Comparison of ENCODE assay signal across 4 worm cellular contexts in genomic region chrX:1035039-1035598, ce11.
TF ChIP-seq lines count a peak whose summit lies in the region.

Gene stau-1 (minus strand): TSS chrX:1035286.
Gene sec-22 (plus strand): TSS chrX:1035548.

TF ChIP-seq in whole organism, L2 larva, 48 proteins besides CTCF, POLR2A, EP300 and RAD21:
- TF ChIP-seq unc-55 (GFP tag; optimal IDR thresholded peaks at IDR 0.05; lab: Kevin White, UChicago) (peak; percentile 36), fos-1 (tag; optimal IDR thresholded peaks at IDR 0.05; lab: Kevin White, UChicago) (peak; percentile 11), blmp-1 (tag; optimal IDR thresholded peaks at IDR 0.05; lab: Kevin White, UChicago; ENCODE audit: insufficient read depth) (peak; percentile 16), unc-39 (tag; optimal IDR thresholded peaks at IDR 0.05; lab: Kevin White, UChicago) (no peak), ztf-4 (tag; optimal IDR thresholded peaks at IDR 0.05; lab: Kevin White, UChicago) (no peak), zag-1 (tag; optimal IDR thresholded peaks at IDR 0.05; lab: Kevin White, UChicago) (peak; percentile 0), crh-2 (tag; optimal IDR thresholded peaks at IDR 0.05; lab: Kevin White, UChicago) (peak; percentile 76), nhr-23 (tag; optimal IDR thresholded peaks at IDR 0.05; lab: Kevin White, UChicago) (no peak), alr-1 (tag; optimal IDR thresholded peaks at IDR 0.05; lab: Kevin White, UChicago) (no peak), nhr-129 (tag; optimal IDR thresholded peaks at IDR 0.05; lab: Kevin White, UChicago) (peak; percentile 62), elt-1 (tag; optimal IDR thresholded peaks at IDR 0.05; lab: Kevin White, UChicago) (no peak), dmd-4 (tag; optimal IDR thresholded peaks at IDR 0.05; lab: Kevin White, UChicago) (no peak), lin-11 (tag; optimal IDR thresholded peaks at IDR 0.05; lab: Kevin White, UChicago) (no peak), lsy-2 (tag; optimal IDR thresholded peaks at IDR 0.05; lab: Kevin White, UChicago) (peak in 1 of 2 experiments; percentile 45), C34F6.9 (tag; optimal IDR thresholded peaks at IDR 0.05; lab: Kevin White, UChicago) (peak; percentile 49), mbf-1 (tag; optimal IDR thresholded peaks at IDR 0.05; lab: Kevin White, UChicago) (no peak), lin-39 (tag; optimal IDR thresholded peaks at IDR 0.05; lab: Kevin White, UChicago) (no peak)

TF ChIP-seq in whole organism, L4 larva, 104 proteins besides CTCF, POLR2A, EP300 and RAD21 (continues in another document):
- TF ChIP-seq duxl-1 (tag; optimal IDR thresholded peaks at IDR 0.05; lab: Kevin White, UChicago; ENCODE audit: poor library complexity) (no peak), nhr-25 (tag; optimal IDR thresholded peaks at IDR 0.05; lab: Kevin White, UChicago; ENCODE audit: borderline replicate concordance, insufficient read depth) (no peak), madf-5 (GFP tag; IDR thresholded peaks at IDR 0.05; lab: Robert Waterston, UW) (no peak), mdt-29 (GFP tag; IDR thresholded peaks at IDR 0.05; lab: Robert Waterston, UW) (no peak), aha-1 (tag; lab: Kevin White, UChicago) (peak; percentile 86), daf-16 (GFP tag; optimal IDR thresholded peaks at IDR 0.05; lab: Kevin White, UChicago) (no peak), daf-16 (tag; optimal IDR thresholded peaks at IDR 0.05; lab: Kevin White, UChicago) (no peak), ZK546.5 (tag; optimal IDR thresholded peaks at IDR 0.05; lab: Kevin White, UChicago) (no peak), ama-1 (optimal IDR thresholded peaks at IDR 0.05; lab: Kevin White, UChicago) (no peak), snpc-4 (tag; optimal IDR thresholded peaks at IDR 0.05; lab: Kevin White, UChicago) (no peak), ZK337.2 (GFP tag; IDR thresholded peaks at IDR 0.05; lab: Robert Waterston, UW) (no peak), nhr-10 (tag; optimal IDR thresholded peaks at IDR 0.05; lab: Kevin White, UChicago) (no peak), lin-39 (tag; optimal IDR thresholded peaks at IDR 0.05; lab: Kevin White, UChicago) (no peak), unc-130 (GFP tag; optimal IDR thresholded peaks at IDR 0.05; lab: Kevin White, UChicago) (no peak), daf-8 (GFP tag; IDR thresholded peaks at IDR 0.05; lab: Robert Waterston, UW) (no peak), set-16 (GFP tag; IDR thresholded peaks at IDR 0.05; lab: Robert Waterston, UW) (no peak), lin-15B (tag; optimal IDR thresholded peaks at IDR 0.05; lab: Kevin White, UChicago) (no peak), hmg-1.1 (GFP tag; IDR thresholded peaks at IDR 0.05; lab: Robert Waterston, UW) (peak; percentile 66), nhr-42 (GFP tag; IDR thresholded peaks at IDR 0.05; lab: Robert Waterston, UW) (no peak), dpl-1 (GFP tag; optimal IDR thresholded peaks at IDR 0.05; lab: Kevin White, UChicago) (peak; percentile 30), ceh-44 (GFP tag; IDR thresholded peaks at IDR 0.05; lab: Robert Waterston, UW) (no peak), lin-13 (GFP tag; optimal IDR thresholded peaks at IDR 0.05; lab: Kevin White, UChicago) (no peak), nhr-6 (tag; optimal IDR thresholded peaks at IDR 0.05; lab: Kevin White, UChicago) (no peak), madf-9 (GFP tag; conservative IDR thresholded peaks at IDR 0.05; lab: Robert Waterston, UW) (no peak), dmd-9 (GFP tag; IDR thresholded peaks at IDR 0.05; lab: Robert Waterston, UW) (no peak), F37D6.2 (tag; optimal IDR thresholded peaks at IDR 0.05; lab: Kevin White, UChicago) (no peak), hlh-30 (tag; optimal IDR thresholded peaks at IDR 0.05; lab: Kevin White, UChicago; ENCODE audit: insufficient read depth) (peak; percentile 36)

TF ChIP-seq in whole organism, late embryonic, 69 proteins besides CTCF, POLR2A, EP300 and RAD21:
- TF ChIP-seq ceh-31 (tag; optimal IDR thresholded peaks at IDR 0.05; lab: Kevin White, UChicago), result peak; percentile 60
- peak; percentile 1 for TF ChIP-seq nfya-1 (tag; optimal IDR thresholded peaks at IDR 0.05; lab: Kevin White, UChicago)
- peak; percentile 76 for TF ChIP-seq ceh-48 (tag; optimal IDR thresholded peaks at IDR 0.05; lab: Kevin White, UChicago)
- peak; percentile 51 for TF ChIP-seq sdc-2 (tag; optimal IDR thresholded peaks at IDR 0.05; lab: Kevin White, UChicago)
- peak; percentile 25 for TF ChIP-seq unc-42 (tag; optimal IDR thresholded peaks at IDR 0.05; lab: Kevin White, UChicago)
- TF ChIP-seq K02D7.2 (tag; optimal IDR thresholded peaks at IDR 0.05; lab: Kevin White, UChicago), result no peak
- no peak for TF ChIP-seq pros-1 (tag; optimal IDR thresholded peaks at IDR 0.05; lab: Kevin White, UChicago)
- TF ChIP-seq tbx-2 (tag; optimal IDR thresholded peaks at IDR 0.05; lab: Kevin White, UChicago), result peak; percentile 15

TF ChIP-seq in whole organism, mixed stage, embryonic, 35 proteins besides CTCF, POLR2A, EP300 and RAD21:
- TF ChIP-seq unc-39 (tag; optimal IDR thresholded peaks at IDR 0.05; lab: Kevin White, UChicago) (no peak), elt-3 (tag; optimal IDR thresholded peaks at IDR 0.05; lab: Kevin White, UChicago) (no peak), pha-4 (tag; optimal IDR thresholded peaks at IDR 0.05; lab: Kevin White, UChicago) (peak; percentile 45), lin-13 (tag; optimal IDR thresholded peaks at IDR 0.05; lab: Kevin White, UChicago) (peak; percentile 7), ztf-11 (tag; optimal IDR thresholded peaks at IDR 0.05; lab: Kevin White, UChicago) (no peak), ceh-39 (tag; optimal IDR thresholded peaks at IDR 0.05; lab: Kevin White, UChicago) (peak; percentile 27), hlh-1 (tag; optimal IDR thresholded peaks at IDR 0.05; lab: Kevin White, UChicago) (peak; percentile 16), nhr-237 (tag; optimal IDR thresholded peaks at IDR 0.05; lab: Kevin White, UChicago) (no peak), ces-1 (GFP tag; optimal IDR thresholded peaks at IDR 0.05; lab: Kevin White, UChicago) (peak; percentile 19), nhr-12 (tag; optimal IDR thresholded peaks at IDR 0.05; lab: Kevin White, UChicago) (no peak), lsy-2 (tag; optimal IDR thresholded peaks at IDR 0.05; lab: Kevin White, UChicago) (peak; percentile 7), nhr-2 (tag; optimal IDR thresholded peaks at IDR 0.05; lab: Kevin White, UChicago) (no peak), tbx-8 (GFP tag; optimal IDR thresholded peaks at IDR 0.05; lab: Kevin White, UChicago) (no peak), sptf-1 (tag; optimal IDR thresholded peaks at IDR 0.05; lab: Kevin White, UChicago) (no peak), mep-1 (tag; optimal IDR thresholded peaks at IDR 0.05; lab: Kevin White, UChicago) (peak; percentile 14), mls-2 (tag; optimal IDR thresholded peaks at IDR 0.05; lab: Kevin White, UChicago) (no peak), cnd-1 (tag; optimal IDR thresholded peaks at IDR 0.05; lab: Kevin White, UChicago) (peak; percentile 0), snpc-4 (tag; optimal IDR thresholded peaks at IDR 0.05; lab: Kevin White, UChicago) (no peak), elt-1 (tag; optimal IDR thresholded peaks at IDR 0.05; lab: Kevin White, UChicago; ENCODE audit: borderline replicate concordance, insufficient read depth) (no peak)
